Worm (Caenorhabditis elegans) whole organism, late embryonic: ENCODE results near the gene fars-3.
"Not testable (repeated sequence)": the region's sequence is repeated elsewhere in the genome, so short reads cannot be mapped to it uniquely, and the experiment has no call there.

ENCODE experiments used
- C08G9.2 ChIP-seq: sonication (generic microtip); optimal IDR thresholded peaks from 2 replicates; lab custom pipeline; 2016; ENCODE audit warnings: mild to moderate bottlenecking, missing genetic modification characterization, moderate library complexity, missing compliant biosample characterization
- F13H6.1 ChIP-seq: sonication (generic microtip); optimal IDR thresholded peaks from 2 replicates; lab custom pipeline; 2016; ENCODE audit warnings: missing genetic modification characterization, missing compliant biosample characterization
- K02D7.2 ChIP-seq: sonication (generic microtip); optimal IDR thresholded peaks from 2 replicates; lab custom pipeline; 2017; ENCODE audit warnings: mild to moderate bottlenecking, missing genetic modification characterization, missing compliant biosample characterization
- ceh-19 ChIP-seq: fragments of 200-800 bp; sonication (Bioruptor generic); optimal IDR thresholded peaks from 2 replicates; lab custom pipeline; 2018; ENCODE audit warnings: mild to moderate bottlenecking, missing genetic modification characterization, missing compliant biosample characterization
- ceh-34 ChIP-seq: sonication (generic microtip); optimal IDR thresholded peaks from 2 replicates; lab custom pipeline; 2016; ENCODE audit warnings: mild to moderate bottlenecking, missing genetic modification characterization, missing compliant biosample characterization
- ceh-48 ChIP-seq: sonication (generic microtip); optimal IDR thresholded peaks from 2 replicates; lab custom pipeline; 2016; ENCODE audit warnings: missing genetic modification characterization, inconsistent platforms, missing compliant biosample characterization
- ceh-9 ChIP-seq: sonication (generic microtip); optimal IDR thresholded peaks from 2 replicates; lab custom pipeline; 2016; ENCODE audit warnings: mild to moderate bottlenecking, missing genetic modification characterization, inconsistent platforms, missing compliant biosample characterization
- dve-1 ChIP-seq: sonication (generic microtip); optimal IDR thresholded peaks from 2 replicates; lab custom pipeline; 2017; ENCODE audit warnings: antibody characterized with exemption, mild to moderate bottlenecking, missing genetic modification characterization, missing compliant biosample characterization
- elt-2 ChIP-seq: sonication (generic microtip); optimal IDR thresholded peaks from 2 replicates; lab custom pipeline; 2016; ENCODE audit warnings: missing genetic modification reagents, missing genetic modification characterization, missing compliant biosample characterization
- ets-4 ChIP-seq: sonication (generic microtip); optimal IDR thresholded peaks from 2 replicates; lab custom pipeline; 2016; ENCODE audit warnings: missing genetic modification characterization, missing compliant biosample characterization
- eyg-1 ChIP-seq: sonication (generic microtip); optimal IDR thresholded peaks from 2 replicates; lab custom pipeline; 2016; ENCODE audit warnings: missing genotype, missing genetic modification characterization, missing compliant biosample characterization
- fax-1 ChIP-seq: sonication (generic microtip); optimal IDR thresholded peaks from 2 replicates; lab custom pipeline; 2016; ENCODE audit warnings: missing genotype, missing genetic modification characterization, missing compliant biosample characterization
- fkh-10 ChIP-seq: fragments of 150-350 bp; optimal IDR thresholded peaks from 2 replicates; lab custom pipeline; 2014; ENCODE audit warnings: missing biosample characterization, missing genetic modification reagents, missing genetic modification characterization
- fkh-6 ChIP-seq: sonication (generic microtip); optimal IDR thresholded peaks from 2 replicates; lab custom pipeline; 2016; ENCODE audit warnings: missing genetic modification characterization, missing compliant biosample characterization
- hlh-13 ChIP-seq: fragments of 200-800 bp; sonication (Bioruptor generic); optimal IDR thresholded peaks from 2 replicates; lab custom pipeline; 2018; ENCODE audit warnings: mild to moderate bottlenecking, missing genetic modification characterization, missing compliant biosample characterization
- hlh-15 ChIP-seq: sonication (generic microtip); optimal IDR thresholded peaks from 2 replicates; lab custom pipeline; 2016; ENCODE audit warnings: missing genetic modification characterization, missing compliant biosample characterization
- lim-6 ChIP-seq: sonication (generic microtip); optimal IDR thresholded peaks from 2 replicates; lab custom pipeline; 2016; ENCODE audit warnings: missing genetic modification characterization, missing compliant biosample characterization
- madf-2 ChIP-seq: sonication (generic microtip); optimal IDR thresholded peaks from 2 replicates; lab custom pipeline; 2017; ENCODE audit warnings: missing genetic modification characterization, missing compliant biosample characterization
- mec-3 ChIP-seq: sonication (generic microtip); optimal IDR thresholded peaks from 2 replicates; lab custom pipeline; 2016; ENCODE audit warnings: borderline replicate concordance, missing genetic modification characterization, missing compliant biosample characterization
- nhr-11 ChIP-seq: fragments of 150-350 bp; optimal IDR thresholded peaks from 2 replicates; lab custom pipeline; 2014; ENCODE audit warnings: missing biosample characterization, missing genetic modification characterization
- odd-2 ChIP-seq: sonication (generic microtip); optimal IDR thresholded peaks from 2 replicates; lab custom pipeline; 2017; ENCODE audit warnings: antibody characterized with exemption, mild to moderate bottlenecking, missing genetic modification characterization, missing compliant biosample characterization
- pqm-1 ChIP-seq: sonication (generic microtip); optimal IDR thresholded peaks from 2 replicates; lab custom pipeline; 2016; ENCODE audit warnings: missing genetic modification characterization, missing compliant biosample characterization
- ref-2 ChIP-seq: sonication (generic microtip); optimal IDR thresholded peaks from 2 replicates; lab custom pipeline; 2016; ENCODE audit warnings: missing genetic modification characterization, missing compliant biosample characterization
- sdc-2 ChIP-seq: sonication (generic microtip); optimal IDR thresholded peaks from 2 replicates; lab custom pipeline; 2016; ENCODE audit warnings: missing genotype, missing genetic modification characterization, missing compliant biosample characterization
- sox-2 ChIP-seq: fragments of 200-800 bp; sonication (Bioruptor generic); IDR thresholded peaks from 2 replicates; pipeline ENCODE4 v1.3.6; 2022; ENCODE audit warnings: missing genetic modification reagents, missing genetic modification characterization, missing compliant biosample characterization
- syd-9 ChIP-seq: sonication (generic microtip); optimal IDR thresholded peaks from 2 replicates; lab custom pipeline; 2016; ENCODE audit warnings: mild to moderate bottlenecking, missing genetic modification characterization, moderate library complexity, missing compliant biosample characterization
- tbx-2 ChIP-seq: sonication (generic microtip); optimal IDR thresholded peaks from 2 replicates; lab custom pipeline; 2016; ENCODE audit warnings: missing genetic modification characterization, missing compliant biosample characterization
- unc-42 ChIP-seq: sonication (generic microtip); optimal IDR thresholded peaks from 2 replicates; lab custom pipeline; 2016; ENCODE audit warnings: missing genotype, missing genetic modification characterization, missing compliant biosample characterization
- unc-55 ChIP-seq: sonication (generic microtip); optimal IDR thresholded peaks from 2 replicates; lab custom pipeline; 2017; ENCODE audit warnings: missing biosample characterization, missing genetic modification reagents, missing genetic modification characterization

Gene fars-3

DNA sequence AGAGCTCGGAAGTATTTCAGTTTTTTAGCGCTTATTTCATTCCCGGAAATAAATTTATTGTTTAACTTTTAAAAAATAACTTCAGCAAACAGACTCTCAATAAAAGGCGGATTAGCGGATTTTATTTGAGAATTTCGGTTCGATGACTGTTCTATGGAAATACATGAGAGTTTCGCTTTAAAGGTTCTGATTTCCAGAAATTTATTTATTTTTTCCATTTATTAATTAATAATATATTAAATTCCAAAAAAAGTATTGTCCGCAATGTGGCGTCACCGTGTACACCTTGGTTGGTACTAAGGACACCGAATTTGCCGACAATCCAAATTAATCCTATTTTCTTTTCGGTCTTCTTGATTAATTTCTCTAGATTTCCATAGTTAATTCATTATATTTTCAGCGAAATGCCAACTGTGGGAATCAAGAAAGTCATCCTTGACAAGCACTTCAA is at the start of gene fars-3:
Gene fars-3 (plus strand): TSS at position 401 of the 451 bp plus-strand sequence.
- TF ChIP-seq pqm-1 (tag; lab: Kevin White, UChicago) (no peak), unc-42 (peak; percentile 24)

ce11 chrII:8415035-8415434 is 49.6 kb upstream of the fars-3 start:
- no peak for TF ChIP-seq F13H6.1 (tag; lab: Kevin White, UChicago)
- peak; percentile 60 for TF ChIP-seq tbx-2 (tag; lab: Kevin White, UChicago)
- no peak for TF ChIP-seq madf-2
- TF ChIP-seq syd-9 (tag; lab: Kevin White, UChicago): no peak
- peak; percentile 1 for TF ChIP-seq unc-55 (GFP tag; lab: Kevin White, UChicago)
- TF ChIP-seq nhr-11: no peak

DNA sequence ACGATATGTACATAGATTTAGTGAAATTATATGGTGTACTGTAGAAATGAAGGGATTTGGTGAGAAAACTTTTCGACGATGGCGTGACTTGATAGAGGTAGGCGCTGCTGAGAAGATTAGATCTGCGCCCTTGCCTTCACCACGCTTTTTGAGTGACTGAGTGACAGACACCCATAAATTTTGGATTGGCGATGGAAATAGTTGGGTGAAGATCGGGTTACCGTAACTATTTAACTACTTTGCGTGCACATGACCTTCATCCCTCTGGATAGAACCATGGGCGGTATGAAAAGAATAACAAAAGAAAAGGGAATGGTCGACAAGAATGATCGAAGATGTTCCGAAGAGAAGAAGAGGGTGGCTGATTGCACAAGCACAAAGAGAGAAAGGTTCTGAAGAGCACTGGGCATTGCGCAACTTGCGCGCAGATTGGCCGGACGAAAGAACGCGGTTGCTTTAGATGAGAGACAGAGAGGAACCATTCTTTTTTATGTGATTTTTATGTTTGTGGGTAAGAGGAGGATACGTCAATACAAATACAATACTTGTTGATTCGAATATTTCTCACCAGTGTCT is 49.1 kb upstream of the fars-3 start:
- peak; percentile 22; the same call in 1 of the 2 replicates for TF ChIP-seq sox-2 (GFP tag; lab: Robert Waterston, UW)
- peak; percentile 1 for TF ChIP-seq elt-2 (tag; lab: Kevin White, UChicago)
- TF ChIP-seq hlh-13 (GFP tag; lab: Kevin White, UChicago): no peak

DNA sequence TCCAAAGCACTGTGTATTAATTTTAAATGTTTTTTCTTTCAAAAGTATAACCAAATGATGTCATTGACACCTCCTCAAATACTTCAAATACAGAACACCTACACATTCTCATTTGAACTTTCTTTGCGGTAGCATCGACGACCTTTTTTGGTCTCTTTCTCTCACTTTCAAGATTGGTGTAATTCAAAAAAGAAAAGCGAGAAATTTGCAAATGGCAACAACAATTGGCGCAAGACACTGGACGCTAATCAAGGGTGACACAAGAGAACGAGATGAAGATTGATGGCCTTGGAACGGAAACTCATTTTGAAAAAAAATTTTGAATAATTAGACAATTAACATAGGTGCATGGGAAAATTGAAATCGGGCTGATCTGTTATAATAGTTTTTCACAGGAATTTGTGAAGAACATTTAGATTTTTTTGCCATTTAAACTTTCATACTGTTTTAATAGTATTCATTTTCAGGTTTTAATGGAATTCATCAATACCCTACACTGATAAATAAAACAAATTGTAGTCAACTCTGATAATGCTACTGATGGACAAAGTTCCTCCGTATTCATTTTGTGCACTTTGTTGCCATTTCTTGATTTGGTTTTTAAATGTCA is 47.5 kb upstream of the fars-3 start, which contains the start of gene fdgt-2:
Gene fdgt-2 (plus strand): TSS at position 560 of the 610 bp plus-strand sequence.
- TF ChIP-seq fkh-6 (no peak), unc-55 (GFP tag; lab: Kevin White, UChicago) (peak; percentile 60)
- TF ChIP-seq, all 69 proteins: peak for 1

DNA sequence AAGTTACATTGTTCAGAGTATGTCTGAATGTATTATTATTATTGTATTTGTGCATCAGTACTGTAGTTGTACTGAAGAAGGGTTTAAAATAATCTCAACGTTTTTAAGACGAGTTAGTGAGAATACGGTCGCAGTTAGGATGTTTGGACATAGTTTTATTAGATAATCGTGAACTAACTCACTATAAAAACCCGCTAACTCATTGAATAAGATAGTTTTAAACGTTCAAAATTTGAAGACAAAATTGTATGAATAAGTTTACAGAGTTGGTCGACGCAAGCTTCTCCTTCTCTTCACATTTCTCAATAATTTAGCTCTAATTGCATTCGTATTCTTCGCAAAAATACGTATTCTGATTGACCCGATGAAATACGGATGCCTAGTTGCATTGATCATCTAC is 45.6 kb upstream of the fars-3 start:
- TF ChIP-seq ceh-48 (tag; lab: Kevin White, UChicago): no peak
- TF ChIP-seq fax-1 (tag; lab: Kevin White, UChicago): no peak
- TF ChIP-seq ceh-34: no peak
- no peak for TF ChIP-seq ets-4 (tag; lab: Kevin White, UChicago)
- TF ChIP-seq lim-6 (tag; lab: Kevin White, UChicago): no peak
- no peak for TF ChIP-seq C08G9.2 (tag; lab: Kevin White, UChicago)
- TF ChIP-seq odd-2 (tag; lab: Kevin White, UChicago): no peak
- no peak for TF ChIP-seq unc-42
- TF ChIP-seq, all 69 proteins: peak for 0

DNA sequence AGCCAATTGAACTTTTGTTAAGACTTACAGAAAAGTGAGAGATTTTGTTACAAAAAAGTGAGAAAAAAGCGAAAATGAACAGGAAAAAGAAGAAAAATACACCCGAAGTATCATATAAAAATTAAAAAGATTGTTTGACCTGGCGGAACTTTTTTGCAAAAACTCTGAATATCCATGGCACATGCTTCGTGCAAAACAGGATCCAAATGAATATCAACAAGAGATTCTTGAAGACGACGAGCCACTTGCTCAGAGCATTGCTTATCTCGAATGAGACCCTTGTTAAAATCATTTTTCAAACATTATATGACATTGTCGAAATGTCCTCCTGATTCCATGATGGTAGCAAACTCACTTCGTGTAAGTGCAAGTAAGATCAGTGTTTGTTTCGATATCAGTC is 44.9 kb upstream of the fars-3 start, which contains the start of gene F14E5.8:
Gene F14E5.8 (plus strand): TSS at position 301 of the 400 bp plus-strand sequence.
- not testable (repeated sequence) for TF ChIP-seq ref-2 (tag; lab: Kevin White, UChicago); fkh-6; pqm-1 (tag; lab: Kevin White, UChicago)

DNA sequence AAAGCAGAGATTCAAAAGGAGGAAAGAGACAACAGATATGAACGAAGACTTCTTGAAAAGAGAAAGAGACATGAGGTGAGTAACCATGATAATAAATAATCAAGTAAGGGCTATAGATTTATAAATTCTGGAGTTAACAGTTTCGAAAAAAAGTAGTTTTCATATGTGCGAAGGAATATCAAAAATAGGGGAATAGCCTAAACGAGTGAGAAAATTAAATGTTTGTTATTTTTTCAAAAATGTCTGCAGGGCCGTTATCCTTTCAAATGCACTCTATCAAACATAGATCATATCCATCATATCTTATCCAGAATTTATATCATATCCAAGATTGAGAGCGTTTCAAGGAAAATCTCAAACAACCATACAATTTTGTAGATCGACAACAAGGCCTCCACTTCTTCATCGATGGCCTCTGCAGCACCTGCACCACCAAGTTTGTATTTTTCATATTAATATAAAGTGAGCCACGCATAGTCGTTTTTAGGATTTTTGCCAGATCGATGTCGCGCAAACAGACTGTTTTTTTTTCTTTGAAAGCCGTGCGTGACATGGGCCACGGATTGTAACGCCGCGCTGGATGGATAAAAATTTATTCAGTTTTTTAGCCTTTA is 43.8 kb upstream of the fars-3 start:
- TF ChIP-seq ceh-9 (no peak), ceh-48 (tag; lab: Kevin White, UChicago) (no peak), K02D7.2 (no peak), fkh-6 (no peak), sdc-2 (no peak), hlh-13 (GFP tag; lab: Kevin White, UChicago) (no peak), dve-1 (tag; lab: Kevin White, UChicago) (no peak), sox-2 (GFP tag; lab: Robert Waterston, UW) (no peak), eyg-1 (tag; lab: Kevin White, UChicago) (no peak), ets-4 (tag; lab: Kevin White, UChicago) (no peak), ceh-19 (no peak), fkh-10 (GFP tag; lab: Kevin White, UChicago) (no peak), mec-3 (tag; lab: Kevin White, UChicago) (no peak), hlh-15 (tag; lab: Kevin White, UChicago) (no peak)
